Fruit fly (Drosophila melanogaster) whole organism, embryonic: ENCODE results near the gene CG14395.

ENCODE experiments used
- Abd-B ChIP-seq: fragments of 200-800 bp; sonication (Bioruptor generic); optimal IDR thresholded peaks from 2 replicates; lab custom pipeline; 2018; ENCODE audit warnings: missing biosample characterization, mild to moderate bottlenecking, missing genetic modification characterization, moderate library complexity
- Atf3 ChIP-seq: fragments of 200-800 bp; sonication (Bioruptor generic); optimal IDR thresholded peaks from 3 replicates; lab custom pipeline; 2016; ENCODE audit warnings: missing biosample characterization, missing genetic modification characterization
- BEAF-32 ChIP-seq: fragments of 200-800 bp; sonication (Bioruptor generic); optimal IDR thresholded peaks from 3 replicates; lab custom pipeline; 2017; ENCODE audit warnings: missing biosample characterization, missing genetic modification characterization, mild to moderate bottlenecking, moderate library complexity, missing genetic modification reagents
- CG11695 ChIP-seq: fragments of 200-800 bp; sonication (Bioruptor generic); IDR thresholded peaks from 3 replicates; pipeline ENCODE4 v1.3.6; 2022; ENCODE audit warnings: missing biosample characterization, missing genetic modification characterization
- CG12236 ChIP-seq: fragments of 200-800 bp; sonication (Bioruptor generic); optimal IDR thresholded peaks from 2 replicates; lab custom pipeline; 2016; ENCODE audit warnings: missing biosample characterization, missing genetic modification characterization
- CG12659 ChIP-seq: fragments of 200-800 bp; sonication (Bioruptor generic); optimal IDR thresholded peaks from 3 replicates; lab custom pipeline; 2017; ENCODE audit warnings: mild to moderate bottlenecking, missing biosample characterization, missing genetic modification reagents, missing genetic modification characterization
- CG13123 ChIP-seq: fragments of 200-800 bp; sonication (Bioruptor generic); optimal IDR thresholded peaks from 2 replicates; lab custom pipeline; 2016; ENCODE audit warnings: missing biosample characterization, missing genetic modification characterization
- CG14965 ChIP-seq: fragments of 200-800 bp; sonication (Bioruptor generic); optimal IDR thresholded peaks from 2 replicates; lab custom pipeline; 2016; ENCODE audit warnings: missing biosample characterization, missing genetic modification characterization, borderline replicate concordance
- CG16815 ChIP-seq: fragments of 200-800 bp; sonication (Bioruptor generic); optimal IDR thresholded peaks from 3 replicates; lab custom pipeline; 2017; ENCODE audit warnings: missing biosample characterization, mild to moderate bottlenecking, missing genetic modification characterization
- CG17328 ChIP-seq: fragments of 200-800 bp; sonication (Bioruptor generic); IDR thresholded peaks from 2 replicates; pipeline ENCODE4 v1.3.6; 2022; ENCODE audit warnings: missing biosample characterization, missing genetic modification characterization
- CG17568 ChIP-seq: fragments of 200-800 bp; sonication (Bioruptor generic); optimal IDR thresholded peaks from 2 replicates; lab custom pipeline; 2018; ENCODE audit warnings: missing biosample characterization, mild to moderate bottlenecking, missing genetic modification characterization, moderate library complexity
- CG1792 ChIP-seq: fragments of 200-800 bp; sonication (Bioruptor generic); optimal IDR thresholded peaks from 2 replicates; lab custom pipeline; 2016; ENCODE audit warnings: missing biosample characterization, missing genetic modification characterization
- CG18011 ChIP-seq: fragments of 200-800 bp; sonication (Bioruptor generic); optimal IDR thresholded peaks from 2 replicates; lab custom pipeline; 2017; ENCODE audit warnings: missing biosample characterization, missing genetic modification characterization, mild to moderate bottlenecking, moderate library complexity, missing genotype
- CG30403 ChIP-seq: fragments of 200-800 bp; sonication (Bioruptor generic); optimal IDR thresholded peaks from 3 replicates; lab custom pipeline; 2016; ENCODE audit warnings: missing biosample characterization, missing genetic modification characterization
- CG31224 ChIP-seq: fragments of 200-800 bp; sonication (Bioruptor generic); IDR thresholded peaks from 2 replicates; pipeline ENCODE4 v1.3.6; 2022; ENCODE audit warnings: missing biosample characterization, missing genetic modification characterization
- CG31388 ChIP-seq: fragments of 200-800 bp; sonication (Bioruptor generic); optimal IDR thresholded peaks from 2 replicates; lab custom pipeline; 2016; ENCODE audit warnings: missing biosample characterization, missing genetic modification characterization
- CG3163 ChIP-seq: fragments of 200-800 bp; sonication (Bioruptor generic); optimal IDR thresholded peaks from 3 replicates; lab custom pipeline; 2016; ENCODE audit warnings: missing biosample characterization, missing genetic modification characterization
- CG34224 ChIP-seq: fragments of 200-800 bp; sonication (Bioruptor generic); IDR thresholded peaks from 3 replicates; pipeline ENCODE4 v1.3.6; 2022; ENCODE audit warnings: missing biosample characterization, missing genetic modification characterization; ENCODE audit not compliant: partially characterized antibody
- CG4404 ChIP-seq: fragments of 200-800 bp; sonication (Bioruptor generic); IDR thresholded peaks from 2 replicates; pipeline ENCODE4 v1.3.6; 2022; ENCODE audit warnings: missing biosample characterization, missing genetic modification characterization
- CG4820 ChIP-seq: fragments of 200-800 bp; sonication (Bioruptor generic); optimal IDR thresholded peaks from 3 replicates; lab custom pipeline; 2016; ENCODE audit warnings: missing biosample characterization, missing genetic modification characterization
- CG5245 ChIP-seq: fragments of 200-800 bp; sonication (Bioruptor generic); optimal IDR thresholded peaks from 3 replicates; lab custom pipeline; 2016; ENCODE audit warnings: missing biosample characterization, missing genetic modification characterization
- CG7372 ChIP-seq: fragments of 200-800 bp; sonication (Bioruptor generic); IDR thresholded peaks from 2 replicates; pipeline ENCODE4 v1.3.6; 2022; ENCODE audit warnings: missing biosample characterization, missing genetic modification characterization
- CG7963 ChIP-seq: fragments of 200-800 bp; sonication (Bioruptor generic); IDR thresholded peaks from 3 replicates; pipeline ENCODE4 v1.3.6; 2022; ENCODE audit warnings: missing biosample characterization, missing genetic modification characterization; ENCODE audit not compliant: partially characterized antibody
- CG7987 ChIP-seq: fragments of 200-800 bp; sonication (Bioruptor generic); optimal IDR thresholded peaks from 2 replicates; lab custom pipeline; 2018; ENCODE audit warnings: missing biosample characterization, mild to moderate bottlenecking, missing genetic modification characterization, moderate library complexity
- CG9727 ChIP-seq: fragments of 200-800 bp; sonication (Bioruptor generic); optimal IDR thresholded peaks from 3 replicates; lab custom pipeline; 2017; ENCODE audit warnings: missing biosample characterization, mild to moderate bottlenecking, missing genetic modification characterization
- CrebB ChIP-seq: fragments of 200-800 bp; sonication (Bioruptor generic); optimal IDR thresholded peaks from 3 replicates; lab custom pipeline; 2018; ENCODE audit warnings: missing biosample characterization, mild to moderate bottlenecking, missing genetic modification characterization
- D ChIP-seq, 2 experiments: fragments of 200-800 bp in 1 of 2; fragments of >200 bp in 1 of 2; sonication (Bioruptor generic) in 1 of 2; optimal IDR thresholded peaks; 2 replicates in 1 of 2; 3 replicates in 1 of 2; lab custom pipeline; 2017; ENCODE audit warnings: mild to moderate bottlenecking in 1 of 2, missing biosample characterization in 1 of 2, missing genetic modification characterization in 1 of 2, missing genetic modification reagents in 1 of 2
- HLH4C ChIP-seq: fragments of 200-800 bp; sonication (Bioruptor generic); IDR thresholded peaks from 3 replicates; pipeline ENCODE4 v1.3.6; 2022; ENCODE audit warnings: missing biosample characterization, missing genetic modification characterization; ENCODE audit not compliant: partially characterized antibody
- HLH54F ChIP-seq: fragments of 200-800 bp; sonication (Bioruptor generic); optimal IDR thresholded peaks from 3 replicates; lab custom pipeline; 2016; ENCODE audit warnings: missing biosample characterization, missing genetic modification characterization
- HmgD ChIP-seq: fragments of 200-800 bp; sonication (Bioruptor generic); optimal IDR thresholded peaks from 3 replicates; lab custom pipeline; 2016; ENCODE audit warnings: missing biosample characterization, missing genetic modification characterization
- Mad ChIP-seq: fragments of 200-800 bp; sonication (Bioruptor generic); optimal IDR thresholded peaks from 2 replicates; lab custom pipeline; 2016; ENCODE audit warnings: missing biosample characterization, missing genetic modification characterization
- Myb ChIP-seq: fragments of 200-800 bp; sonication (Bioruptor generic); optimal IDR thresholded peaks from 2 replicates; lab custom pipeline; 2016; ENCODE audit warnings: missing biosample characterization, missing genetic modification characterization
- Six4 ChIP-seq: fragments of 200-800 bp; sonication (Bioruptor generic); optimal IDR thresholded peaks from 2 replicates; lab custom pipeline; 2016; ENCODE audit warnings: missing biosample characterization, missing genetic modification characterization
- Tbp ChIP-seq: fragments of >200 bp; optimal IDR thresholded peaks from 2 replicates; lab custom pipeline; 2018; ENCODE audit warnings: missing biosample characterization, missing genetic modification characterization
- chm ChIP-seq: fragments of 200-800 bp; sonication (Bioruptor generic); IDR thresholded peaks from 2 replicates; pipeline ENCODE4 v1.3.6; 2022; ENCODE audit warnings: missing biosample characterization, missing genetic modification characterization
- ci ChIP-seq: fragments of 200-800 bp; sonication (Bioruptor generic); IDR thresholded peaks from 3 replicates; pipeline ENCODE4 v1.3.6; 2022; ENCODE audit warnings: missing biosample characterization, missing genetic modification characterization
- crol ChIP-seq: fragments of 200-800 bp; sonication (Bioruptor generic); IDR thresholded peaks from 2 replicates; pipeline ENCODE4 v1.3.6; 2022; ENCODE audit warnings: missing biosample characterization, missing genetic modification characterization
- danr ChIP-seq: fragments of 200-800 bp; sonication (Bioruptor generic); IDR thresholded peaks from 2 replicates; pipeline ENCODE4 v1.3.6; 2022; ENCODE audit warnings: missing biosample characterization, missing genetic modification characterization
- dm ChIP-seq: fragments of 200-800 bp; sonication (Bioruptor generic); optimal IDR thresholded peaks from 3 replicates; lab custom pipeline; 2016; ENCODE audit warnings: missing biosample characterization, missing genetic modification characterization
- fd96Cb ChIP-seq: fragments of 200-800 bp; sonication (Bioruptor generic); optimal IDR thresholded peaks from 2 replicates; lab custom pipeline; 2018; ENCODE audit warnings: missing biosample characterization, mild to moderate bottlenecking, missing genetic modification characterization, moderate library complexity
- gt ChIP-seq: fragments of 200-800 bp; sonication (Bioruptor generic); IDR thresholded peaks from 2 replicates; pipeline ENCODE4 v1.3.6; 2022; ENCODE audit warnings: missing biosample characterization, missing genetic modification characterization
- hbn ChIP-seq: fragments of 200-800 bp; sonication (Bioruptor generic); IDR thresholded peaks from 2 replicates; pipeline ENCODE4 v1.3.6; 2022; ENCODE audit warnings: missing biosample characterization, missing genetic modification characterization; ENCODE audit not compliant: partially characterized antibody
- lov ChIP-seq, 2 experiments: fragments of 200-800 bp in 1 of 2; fragments of >200 bp in 1 of 2; sonication (Bioruptor generic) in 1 of 2; IDR thresholded peaks in 1 of 2; optimal IDR thresholded peaks in 1 of 2; 2 replicates in 1 of 2; 3 replicates in 1 of 2; pipeline versions ENCODE4 v1.3.6 to Lab custom; 2017 to 2022; ENCODE audit warnings: missing biosample characterization in 1 of 2, missing genetic modification characterization in 1 of 2
- nmo ChIP-seq: fragments of 200-800 bp; sonication (Bioruptor generic); optimal IDR thresholded peaks from 2 replicates; lab custom pipeline; 2018; ENCODE audit warnings: missing biosample characterization, mild to moderate bottlenecking, missing genetic modification characterization, moderate library complexity
- peb ChIP-seq: fragments of 200-800 bp; sonication (Bioruptor generic); IDR thresholded peaks from 2 replicates; pipeline ENCODE4 v1.3.6; 2022; ENCODE audit warnings: missing biosample characterization, missing genetic modification characterization
- shn ChIP-seq: fragments of 200-800 bp; sonication (Bioruptor generic); optimal IDR thresholded peaks from 3 replicates; lab custom pipeline; 2016; ENCODE audit warnings: missing biosample characterization, missing genetic modification characterization
- slbo ChIP-seq: fragments of 200-800 bp; sonication (Bioruptor generic); IDR thresholded peaks from 2 replicates; pipeline ENCODE4 v1.3.6; 2022; ENCODE audit warnings: missing biosample characterization, missing genetic modification characterization
- tx ChIP-seq: fragments of 200-800 bp; sonication (Bioruptor generic); optimal IDR thresholded peaks from 2 replicates; lab custom pipeline; 2016; ENCODE audit warnings: missing biosample characterization, missing genetic modification characterization
- wdn ChIP-seq: fragments of 200-800 bp; sonication (Bioruptor generic); IDR thresholded peaks from 2 replicates; pipeline ENCODE4 v1.3.6; 2022; ENCODE audit warnings: missing biosample characterization, missing genetic modification characterization
- zfh1 ChIP-seq: fragments of 200-800 bp; sonication (Bioruptor generic); IDR thresholded peaks from 3 replicates; pipeline ENCODE4 v1.3.6; 2022; ENCODE audit warnings: missing biosample characterization, missing genetic modification characterization

Gene CG14395

dm6 chr3R:12722392-12722914 lies 59.8 kb downstream of the CG14395 start, which contains the start of gene Men (continued):
- TF ChIP-seq CG9727 (GFP tag; lab: Kevin White, UChicago) (peak; percentile 55), CG14965 (GFP tag; lab: Kevin White, UChicago) (no peak), Six4 (peak; percentile 13), slbo (GFP tag; lab: Robert Waterston, UW) (peak; percentile 63), wdn (GFP tag; lab: Robert Waterston, UW) (no peak; the same call in 1 of the 2 replicates), Atf3 (GFP tag; lab: Kevin White, UChicago) (no peak), nmo (GFP tag; lab: Kevin White, UChicago) (peak; percentile 75), CG17568 (GFP tag; lab: Kevin White, UChicago) (no peak), chm (GFP tag; lab: Robert Waterston, UW) (0 out of 2 replicates have a peak, but pooled peaks have one; percentile 11), CG17328 (GFP tag; lab: Robert Waterston, UW) (no peak), BEAF-32 (GFP tag; lab: Kevin White, UChicago) (no peak), CG1792 (no peak), CG34224 (GFP tag; lab: Robert Waterston, UW) (no peak), dm (GFP tag; lab: Kevin White, UChicago) (no peak), CG3163 (no peak), CG13123 (no peak), Mad (GFP tag; lab: Kevin White, UChicago) (no peak), CG7963 (GFP tag; lab: Robert Waterston, UW) (no peak), Tbp (GFP tag; lab: Kevin White, UChicago) (no peak), CG7987 (GFP tag; lab: Kevin White, UChicago) (no peak), ci (0 out of 3 replicates have a peak, but pooled peaks have one; percentile 24), HLH4C (GFP tag; lab: Robert Waterston, UW) (no peak), CG16815 (GFP tag; lab: Kevin White, UChicago) (no peak), peb (GFP tag; lab: Robert Waterston, UW) (no peak), CG5245 (GFP tag; lab: Kevin White, UChicago) (no peak), HmgD (no peak), shn (GFP tag; lab: Kevin White, UChicago) (no peak), CG12659 (GFP tag; lab: Kevin White, UChicago) (peak; percentile 70), tx (GFP tag; lab: Kevin White, UChicago) (no peak), CrebB (tag; lab: Kevin White, UChicago) (no peak), danr (GFP tag; lab: Robert Waterston, UW) (no peak), CG31224 (no peak), CG4404 (GFP tag; lab: Robert Waterston, UW) (no peak), CG12236 (GFP tag; lab: Kevin White, UChicago) (no peak), CG31388 (GFP tag; lab: Kevin White, UChicago) (no peak), gt (no peak), Myb (GFP tag; lab: Kevin White, UChicago) (no peak), CG7372 (GFP tag; lab: Robert Waterston, UW) (peak; percentile 59), zfh1 (GFP tag; lab: Robert Waterston, UW) (0 out of 3 replicates have a peak, but pooled peaks have one; percentile 42), CG30403 (GFP tag; lab: Kevin White, UChicago) (peak; percentile 61), D (optimal IDR thresholded peaks at IDR 0.05; lab: Kevin White, UChicago) (no peak), D (GFP tag; optimal IDR thresholded peaks at IDR 0.05; lab: Kevin White, UChicago) (peak; percentile 34), CG18011 (GFP tag; lab: Kevin White, UChicago) (no peak), CG4820 (GFP tag; lab: Kevin White, UChicago) (peak; percentile 40), HLH54F (GFP tag; lab: Kevin White, UChicago) (no peak), Abd-B (peak; percentile 17), crol (GFP tag; lab: Robert Waterston, UW) (no peak), CG11695 (GFP tag; lab: Robert Waterston, UW) (peak; percentile 67; the same call in 1 of the 3 replicates), lov (optimal IDR thresholded peaks at IDR 0.05; lab: Kevin White, UChicago) (no peak), lov (GFP tag; IDR thresholded peaks at IDR 0.05; lab: Robert Waterston, UW) (no peak), hbn (GFP tag; lab: Robert Waterston, UW) (no peak), fd96Cb (tag; lab: Kevin White, UChicago) (peak; percentile 65)
